Fruit fly (Drosophila melanogaster) whole organism, prepupa: ENCODE measurements around the gene CG14770.
A peak's percentile ranks its signal among the peaks of the same experiment; 100 is the strongest.

ENCODE experiments used
- Blimp-1 ChIP-seq: fragments of 200-800 bp; sonication (Bioruptor generic); optimal IDR thresholded peaks from 3 replicates; lab custom pipeline; 2017; ENCODE audit warnings: missing biosample characterization, missing genetic modification characterization, mild to moderate bottlenecking, moderate library complexity, missing genetic modification reagents
- CG10631 ChIP-seq: fragments of 200-800 bp; sonication (Bioruptor generic); optimal IDR thresholded peaks from 2 replicates; lab custom pipeline; 2016; ENCODE audit warnings: missing biosample characterization, missing genetic modification characterization
- CG10669 ChIP-seq: fragments of 200-800 bp; sonication (Bioruptor generic); optimal IDR thresholded peaks from 3 replicates; lab custom pipeline; 2018; ENCODE audit warnings: missing biosample characterization, mild to moderate bottlenecking, missing genetic modification characterization, moderate library complexity
- CG11294 ChIP-seq: fragments of 200-800 bp; sonication (Bioruptor generic); IDR thresholded peaks from 2 replicates; pipeline ENCODE4 v1.3.6; 2022; ENCODE audit warnings: missing biosample characterization, missing genetic modification characterization
- CG15336 ChIP-seq: fragments of 200-800 bp; sonication (Bioruptor generic); IDR thresholded peaks from 2 replicates; pipeline ENCODE4 v1.3.6; 2022; ENCODE audit warnings: missing biosample characterization, missing genetic modification characterization
- CG1621 ChIP-seq: fragments of 200-800 bp; sonication (Bioruptor generic); optimal IDR thresholded peaks from 3 replicates; lab custom pipeline; 2018; ENCODE audit warnings: missing biosample characterization, mild to moderate bottlenecking, missing genetic modification characterization
- CG16779 ChIP-seq: fragments of 200-800 bp; sonication (Bioruptor generic); optimal IDR thresholded peaks from 3 replicates; lab custom pipeline; 2017; ENCODE audit warnings: missing biosample characterization, mild to moderate bottlenecking, missing genetic modification characterization
- CG3032 ChIP-seq: fragments of 200-800 bp; optimal IDR thresholded peaks from 2 replicates; lab custom pipeline; 2019; ENCODE audit warnings: missing biosample characterization, mild to moderate bottlenecking, missing genetic modification characterization, moderate library complexity
- CG31627 ChIP-seq: fragments of 200-800 bp; sonication (Bioruptor generic); optimal IDR thresholded peaks from 3 replicates; lab custom pipeline; 2016; ENCODE audit warnings: missing biosample characterization, missing genetic modification characterization
- CG32006 ChIP-seq: fragments of 200-800 bp; sonication (Bioruptor generic); optimal IDR thresholded peaks from 3 replicates; lab custom pipeline; 2017; ENCODE audit warnings: missing biosample characterization, mild to moderate bottlenecking, missing genetic modification characterization
- CG34406 ChIP-seq: fragments of 200-800 bp; sonication (Bioruptor generic); optimal IDR thresholded peaks from 3 replicates; lab custom pipeline; 2016; ENCODE audit warnings: missing biosample characterization, missing genetic modification characterization
- CG4318 ChIP-seq: fragments of 200-800 bp; sonication (Bioruptor generic); optimal IDR thresholded peaks from 3 replicates; lab custom pipeline; 2017; ENCODE audit warnings: missing biosample characterization, mild to moderate bottlenecking, missing genetic modification characterization
- CG6163 ChIP-seq: fragments of 200-800 bp; sonication (Bioruptor generic); IDR thresholded peaks from 3 replicates; pipeline ENCODE4 v1.3.6; 2022; ENCODE audit warnings: missing biosample characterization, missing genetic modification characterization
- CG6808 ChIP-seq: fragments of 200-800 bp; sonication (Bioruptor generic); optimal IDR thresholded peaks from 3 replicates; lab custom pipeline; 2017; ENCODE audit warnings: missing biosample characterization, missing genetic modification characterization, mild to moderate bottlenecking, moderate library complexity, missing genetic modification reagents
- CG6854 ChIP-seq: fragments of 200-800 bp; sonication (Bioruptor generic); optimal IDR thresholded peaks from 2 replicates; lab custom pipeline; 2017; ENCODE audit warnings: missing biosample characterization, mild to moderate bottlenecking, missing genetic modification characterization
- CG7368 ChIP-seq: fragments of 200-800 bp; sonication (Bioruptor generic); optimal IDR thresholded peaks from 3 replicates; lab custom pipeline; 2016; ENCODE audit warnings: missing biosample characterization, missing genetic modification characterization
- CG8119 ChIP-seq: fragments of 200-800 bp; sonication (Bioruptor generic); IDR thresholded peaks from 3 replicates; pipeline ENCODE4 v1.3.6; 2022; ENCODE audit warnings: missing biosample characterization, missing genetic modification characterization
- CG8319 ChIP-seq: fragments of 200-800 bp; sonication (Bioruptor generic); optimal IDR thresholded peaks from 3 replicates; lab custom pipeline; 2016; ENCODE audit warnings: missing biosample characterization, missing genetic modification characterization
- CG8632 ChIP-seq: fragments of 200-800 bp; sonication (Bioruptor generic); optimal IDR thresholded peaks from 3 replicates; lab custom pipeline; 2016; ENCODE audit warnings: missing biosample characterization, missing genetic modification characterization
- CG9139 ChIP-seq: fragments of 200-800 bp; sonication (Bioruptor generic); optimal IDR thresholded peaks from 3 replicates; lab custom pipeline; 2017; ENCODE audit warnings: missing biosample characterization, mild to moderate bottlenecking, missing genetic modification characterization
- Eip78C ChIP-seq: fragments of 200-800 bp; sonication (Bioruptor generic); peaks from one replicate; lab custom pipeline; 2016; ENCODE audit warnings: missing biosample characterization, missing genetic modification characterization
- Eip93F ChIP-seq: fragments of 200-800 bp; sonication (Bioruptor generic); optimal IDR thresholded peaks from 2 replicates; lab custom pipeline; 2016; ENCODE audit warnings: missing biosample characterization, mild to moderate bottlenecking, missing genetic modification characterization
- Ets21C ChIP-seq: fragments of 200-800 bp; sonication (Bioruptor generic); optimal IDR thresholded peaks from 3 replicates; lab custom pipeline; 2016; ENCODE audit warnings: missing biosample characterization, missing genetic modification characterization
- Ets96B ChIP-seq: fragments of 200-800 bp; optimal IDR thresholded peaks from 2 replicates; lab custom pipeline; 2019; ENCODE audit warnings: missing biosample characterization, mild to moderate bottlenecking, missing genetic modification characterization, moderate library complexity
- Gug ChIP-seq: fragments of 200-800 bp; sonication (Bioruptor generic); IDR thresholded peaks from 2 replicates; pipeline ENCODE4 v1.3.6; 2022; ENCODE audit warnings: missing biosample characterization, missing genetic modification characterization
- Hr38 ChIP-seq: sonication (Bioruptor generic); optimal IDR thresholded peaks from 2 replicates; lab custom pipeline; 2016; ENCODE audit warnings: missing biosample characterization, missing genetic modification characterization
- Hr39 ChIP-seq: fragments of 200-800 bp; sonication (Bioruptor generic); optimal IDR thresholded peaks from 2 replicates; lab custom pipeline; 2016; ENCODE audit warnings: missing biosample characterization, missing genetic modification characterization
- Lpt ChIP-seq: fragments of 200-800 bp; sonication (Bioruptor generic); optimal IDR thresholded peaks from 3 replicates; lab custom pipeline; 2016; ENCODE audit warnings: missing biosample characterization, missing genetic modification characterization
- Met ChIP-seq: fragments of 200-800 bp; sonication (Bioruptor generic); optimal IDR thresholded peaks from 3 replicates; lab custom pipeline; 2016; ENCODE audit warnings: missing biosample characterization, missing genetic modification characterization
- OdsH ChIP-seq: fragments of 200-800 bp; sonication (Bioruptor generic); optimal IDR thresholded peaks from 3 replicates; lab custom pipeline; 2016; ENCODE audit warnings: missing biosample characterization, missing genetic modification characterization
- Sox102F ChIP-seq: fragments of 200-800 bp; sonication (Bioruptor generic); optimal IDR thresholded peaks from 2 replicates; lab custom pipeline; 2016; ENCODE audit warnings: missing biosample characterization, mild to moderate bottlenecking, missing genetic modification characterization
- Sox14 ChIP-seq: fragments of 200-800 bp; sonication (Bioruptor generic); optimal IDR thresholded peaks from 3 replicates; lab custom pipeline; 2016; ENCODE audit warnings: missing biosample characterization, missing genetic modification characterization
- Sox15 ChIP-seq: fragments of 200-800 bp; sonication (Bioruptor generic); optimal IDR thresholded peaks from 3 replicates; lab custom pipeline; 2016; ENCODE audit warnings: missing biosample characterization, missing genetic modification characterization
- achi ChIP-seq: fragments of 200-800 bp; sonication (Bioruptor generic); optimal IDR thresholded peaks from 3 replicates; lab custom pipeline; 2016; ENCODE audit warnings: missing biosample characterization, missing genetic modification characterization
- acj6 ChIP-seq: fragments of 200-800 bp; sonication (Bioruptor generic); optimal IDR thresholded peaks from 3 replicates; lab custom pipeline; 2016; ENCODE audit warnings: missing biosample characterization, missing genetic modification characterization
- cyc ChIP-seq: fragments of 200-800 bp; sonication (Bioruptor generic); optimal IDR thresholded peaks from 3 replicates; lab custom pipeline; 2016; ENCODE audit warnings: missing biosample characterization, missing genetic modification characterization
- eg ChIP-seq: fragments of 200-800 bp; sonication (Bioruptor generic); IDR thresholded peaks from 3 replicates; pipeline ENCODE4 v1.3.6; 2022; ENCODE audit warnings: missing biosample characterization, missing genetic modification characterization
- esn ChIP-seq: fragments of 200-800 bp; sonication (Bioruptor generic); optimal IDR thresholded peaks from 2 replicates; lab custom pipeline; 2016; ENCODE audit warnings: missing biosample characterization, mild to moderate bottlenecking, missing genetic modification characterization, moderate library complexity
- fd59A ChIP-seq: fragments of 200-800 bp; sonication (Bioruptor generic); optimal IDR thresholded peaks from 2 replicates; lab custom pipeline; 2017; ENCODE audit warnings: missing biosample characterization, mild to moderate bottlenecking, missing genetic modification characterization, missing genetic modification reagents
- fkh ChIP-seq: fragments of 200-800 bp; sonication (Bioruptor generic); optimal IDR thresholded peaks from 3 replicates; lab custom pipeline; 2017; ENCODE audit warnings: missing biosample characterization, mild to moderate bottlenecking, missing genetic modification characterization, moderate library complexity
- net ChIP-seq: fragments of 200-800 bp; sonication (Bioruptor generic); optimal IDR thresholded peaks from 3 replicates; lab custom pipeline; 2016; ENCODE audit warnings: missing biosample characterization, missing genetic modification characterization
- pdm3 ChIP-seq: fragments of 200-800 bp; sonication (Bioruptor generic); optimal IDR thresholded peaks from 3 replicates; lab custom pipeline; 2016; ENCODE audit warnings: missing biosample characterization, missing genetic modification characterization
- salr ChIP-seq, 2 experiments: fragments of 200-800 bp; sonication (Bioruptor generic); optimal IDR thresholded peaks; 3 replicates each; lab custom pipeline; 2016 to 2018; ENCODE audit warnings: missing biosample characterization in 2 of 2, missing genetic modification characterization in 2 of 2, mild to moderate bottlenecking in 1 of 2
- spab ChIP-seq: fragments of 200-800 bp; sonication (Bioruptor generic); optimal IDR thresholded peaks from 2 replicates; lab custom pipeline; 2017; ENCODE audit warnings: missing biosample characterization, mild to moderate bottlenecking, missing genetic modification characterization, missing genetic modification reagents
- ss ChIP-seq, 2 experiments: fragments of 200-800 bp; sonication (Bioruptor generic); optimal IDR thresholded peaks; 2 replicates in 1 of 2; 3 replicates in 1 of 2; lab custom pipeline; 2017 to 2018; ENCODE audit warnings: mild to moderate bottlenecking in 2 of 2, missing biosample characterization in 2 of 2, missing genetic modification characterization in 2 of 2, moderate library complexity in 1 of 2
- topi ChIP-seq: fragments of 200-800 bp; sonication (Bioruptor generic); optimal IDR thresholded peaks from 3 replicates; lab custom pipeline; 2016; ENCODE audit warnings: missing biosample characterization, missing genetic modification characterization
- vri ChIP-seq: fragments of 200-800 bp; sonication (Bioruptor generic); optimal IDR thresholded peaks from 3 replicates; lab custom pipeline; 2016; ENCODE audit warnings: missing biosample characterization, mild to moderate bottlenecking, missing genetic modification characterization

The CG14770 gene

dm6 chrX:1397649-1398454, 28.8 kb downstream of the CG14770 start:
- TF ChIP-seq Lpt (GFP tag; lab: Kevin White, UChicago) = no peak
- TF ChIP-seq ss (GFP tag; optimal IDR thresholded peaks at IDR 0.05; lab: Kevin White, UChicago) = peak in 1 of 2 experiments; percentile 2
- TF ChIP-seq Hr39 = peak; percentile 18
- TF ChIP-seq CG16779 = no peak

- TF ChIP-seq Lpt (GFP tag; lab: Kevin White, UChicago) (no peak), CG9139 (GFP tag; lab: Kevin White, UChicago) (peak; percentile 47), OdsH (GFP tag; lab: Kevin White, UChicago) (peak; percentile 83), topi (GFP tag; lab: Kevin White, UChicago) (peak; percentile 89), cyc (GFP tag; lab: Kevin White, UChicago) (peak; percentile 90), CG31627 (GFP tag; lab: Kevin White, UChicago) (peak; percentile 90), CG7368 (GFP tag; lab: Kevin White, UChicago) (peak; percentile 76), Ets21C (GFP tag; lab: Kevin White, UChicago) (peak; percentile 84), CG8119 (GFP tag; lab: Robert Waterston, UW) (peak; percentile 66), fkh (no peak), eg (GFP tag; lab: Robert Waterston, UW) (peak; percentile 79), Eip78C (peak; percentile 94), acj6 (GFP tag; lab: Kevin White, UChicago) (peak; percentile 84), vri (GFP tag; lab: Kevin White, UChicago) (peak; percentile 71), Sox102F (peak; percentile 81), CG4318 (GFP tag; lab: Kevin White, UChicago) (no peak), Hr38 (no peak), CG6808 (GFP tag; lab: Kevin White, UChicago) (peak; percentile 77), CG1621 (tag; lab: Kevin White, UChicago) (peak; percentile 77), esn (GFP tag; lab: Kevin White, UChicago) (peak; percentile 90), Blimp-1 (no peak), Gug (GFP tag; lab: Robert Waterston, UW) (peak; percentile 63; the same call in 1 of the 2 replicates), Sox15 (GFP tag; lab: Kevin White, UChicago) (peak; percentile 84), achi (peak; percentile 78), CG10631 (peak; percentile 86), CG3032 (tag; lab: Kevin White, UChicago) (peak; percentile 77), CG10669 (GFP tag; lab: Kevin White, UChicago) (peak; percentile 74), pdm3 (GFP tag; lab: Kevin White, UChicago) (peak; percentile 89), CG6854 (GFP tag; lab: Kevin White, UChicago) (no peak), CG15336 (GFP tag; lab: Robert Waterston, UW) (peak; percentile 81), CG8319 (GFP tag; lab: Kevin White, UChicago) (peak; percentile 66), CG6163 (GFP tag; lab: Robert Waterston, UW) (peak; percentile 82), Eip93F (GFP tag; lab: Kevin White, UChicago) (peak; percentile 67), Met (GFP tag; lab: Kevin White, UChicago) (peak; percentile 86), CG11294 (peak; percentile 66; the same call in 1 of the 2 replicates), CG8632 (GFP tag; lab: Kevin White, UChicago) (peak; percentile 78), CG32006 (GFP tag; lab: Kevin White, UChicago) (peak; percentile 86), salr (GFP tag; optimal IDR thresholded peaks at IDR 0.05; lab: Kevin White, UChicago) (peak; percentile 48 to 63), spab (GFP tag; lab: Kevin White, UChicago) (peak; percentile 66), net (GFP tag; lab: Kevin White, UChicago) (peak; percentile 61), Ets96B (tag; lab: Kevin White, UChicago) (peak; percentile 69), CG16779 (peak; percentile 51), Sox14 (peak; percentile 86), CG34406 (GFP tag; lab: Kevin White, UChicago) (peak; percentile 64), fd59A (GFP tag; lab: Kevin White, UChicago) (peak; percentile 80)
Measured at dm6 chrX:1398455-1399055, 29.5 kb downstream of the CG14770 start.
